Worm (Caenorhabditis elegans) whole organism, young adult: Measurements from ENCODE around the gene fbxa-148.

Source experiments
- ZK185.1 ChIP-seq: sonication (generic microtip); optimal IDR thresholded peaks from 2 replicates; lab custom pipeline; 2016; ENCODE audit warnings: mild to moderate bottlenecking, missing genetic modification characterization, missing compliant biosample characterization; ENCODE audit not compliant: poor library complexity, severe bottlenecking
- snpc-4 ChIP-seq, 5 experiments: fragments of 150-350 bp in 1 of 5; sonication (generic microtip) in 4 of 5; optimal IDR thresholded peaks; 2 replicates each; lab custom pipeline; 2014 to 2018; ENCODE audit warnings: missing genetic modification characterization in 5 of 5, missing biosample characterization in 3 of 5, antibody characterized with exemption in 2 of 5, mild to moderate bottlenecking in 2 of 5, missing compliant biosample characterization in 2 of 5, missing genotype in 2 of 5, moderate library complexity in 2 of 5, missing genetic modification reagents in 1 of 5

- TF ChIP-seq ZK185.1 (tag; lab: Kevin White, UChicago): no peak
- TF ChIP-seq snpc-4 (GFP tag; optimal IDR thresholded peaks at IDR 0.05; lab: Kevin White, UChicago): no peak
- no peak for TF ChIP-seq snpc-4 (tag; optimal IDR thresholded peaks at IDR 0.05; lab: Kevin White, UChicago)
These were observed 15.9 kb downstream of the fbxa-148 start, which contains the start of gene srh-206 for ce11 chrV:16954766-16955165.
